Fruit fly (Drosophila melanogaster): Measurements from ENCODE around the gene Mhc.
A peak's percentile ranks its signal among the peaks of the same experiment; 100 is the strongest.

The Mhc gene

dm6 chr2L:16732338-16732892 is 34.0 kb upstream of the Mhc start, which contains the start of gene Nubp1 (continued):
- TF ChIP-seq CG2116 (GFP tag; optimal IDR thresholded peaks at IDR 0.05), result no peak
- TF ChIP-seq stwl (tag; optimal IDR thresholded peaks at IDR 0.05), result peak; percentile 76
- no peak for TF ChIP-seq insv (GFP tag; optimal IDR thresholded peaks at IDR 0.05)
- TF ChIP-seq Mes4 (GFP tag; optimal IDR thresholded peaks at IDR 0.05), result no peak
- TF ChIP-seq cas (GFP tag; IDR thresholded peaks at IDR 0.05), result no peak
- TF ChIP-seq kah (GFP tag; optimal IDR thresholded peaks at IDR 0.05), result no peak
- TF ChIP-seq Sox100B (GFP tag; optimal IDR thresholded peaks at IDR 0.05), result no peak
- TF ChIP-seq az2 (GFP tag; optimal IDR thresholded peaks at IDR 0.05), result no peak
- peak; percentile 67 for TF ChIP-seq CG4617 (GFP tag; optimal IDR thresholded peaks at IDR 0.05; ENCODE audit: borderline replicate concordance)
- TF ChIP-seq CG34224 (GFP tag; IDR thresholded peaks at IDR 0.05; ENCODE audit: partially characterized antibody), result 0 out of 3 replicates have a peak, but pooled peaks have one; percentile 31
- TF ChIP-seq CG8290 (GFP tag; optimal IDR thresholded peaks at IDR 0.05), result no peak
- no peak for TF ChIP-seq CG8290 (tag; optimal IDR thresholded peaks at IDR 0.05)

- TF ChIP-seq CG7372 (GFP tag; IDR thresholded peaks at IDR 0.05) (no peak), CG33213 (GFP tag; optimal IDR thresholded peaks at IDR 0.05) (peak; percentile 15), ci (GFP tag; IDR thresholded peaks at IDR 0.05) (peak; percentile 10; the same call in 1 of the 3 replicates), CG5180 (GFP tag; optimal IDR thresholded peaks at IDR 0.05) (no peak), Myb (GFP tag; optimal IDR thresholded peaks at IDR 0.05) (peak; percentile 98), cad (GFP tag; optimal IDR thresholded peaks at IDR 0.05) (no peak), repo (GFP tag; optimal IDR thresholded peaks at IDR 0.05) (no peak), Dbx (GFP tag; IDR thresholded peaks at IDR 0.05) (no peak), Drgx (GFP tag; IDR thresholded peaks at IDR 0.05) (peak; percentile 22; the same call in 1 of the 2 replicates), CG4328 (GFP tag; optimal IDR thresholded peaks at IDR 0.05) (no peak), z (GFP tag; IDR thresholded peaks at IDR 0.05) (0 out of 3 replicates have a peak, but pooled peaks have one; percentile 14), CTCF (GFP tag; optimal IDR thresholded peaks at IDR 0.05) (peak; percentile 56), CG14050 (GFP tag; IDR thresholded peaks at IDR 0.05) (no peak), stwl (tag; optimal IDR thresholded peaks at IDR 0.05) (peak; percentile 39), Elba2 (GFP tag; optimal IDR thresholded peaks at IDR 0.05) (peak; percentile 34), CG30020 (tag; optimal IDR thresholded peaks at IDR 0.05) (peak; percentile 3), Lhr (GFP tag; optimal IDR thresholded peaks at IDR 0.05) (peak; percentile 72), lbe (GFP tag; optimal IDR thresholded peaks at IDR 0.05) (no peak), MESR4 (GFP tag; optimal IDR thresholded peaks at IDR 0.05) (peak; percentile 43), CG15696 (tag; optimal IDR thresholded peaks at IDR 0.05) (no peak), BEAF-32 (GFP tag; optimal IDR thresholded peaks at IDR 0.05) (peak; percentile 24), dati (GFP tag; IDR thresholded peaks at IDR 0.05) (no peak), Jarid2 (GFP tag; optimal IDR thresholded peaks at IDR 0.05) (no peak), corto (GFP tag; optimal IDR thresholded peaks at IDR 0.05) (no peak), fd3F (GFP tag; optimal IDR thresholded peaks at IDR 0.05) (no peak), CG11247 (GFP tag; IDR thresholded peaks at IDR 0.05) (no peak), onecut (GFP tag; IDR thresholded peaks at IDR 0.05) (no peak), jumu (GFP tag; optimal IDR thresholded peaks at IDR 0.05) (peak; percentile 19), CG10147 (GFP tag; optimal IDR thresholded peaks at IDR 0.05) (no peak), abd-A (tag; optimal IDR thresholded peaks at IDR 0.05) (no peak), CG10267 (tag; optimal IDR thresholded peaks at IDR 0.05) (peak; percentile 41), CG14710 (tag; optimal IDR thresholded peaks at IDR 0.05) (peak; percentile 38), Bgb (GFP tag; IDR thresholded peaks at IDR 0.05; ENCODE audit: partially characterized antibody) (no peak), CoRest (tag; optimal IDR thresholded peaks at IDR 0.05) (peak; percentile 57), mld (GFP tag; IDR thresholded peaks at IDR 0.05; ENCODE audit: partially characterized antibody) (no peak), trem (tag; optimal IDR thresholded peaks at IDR 0.05) (peak; percentile 100), Sox100B (GFP tag; optimal IDR thresholded peaks at IDR 0.05) (no peak), gsb (GFP tag; IDR thresholded peaks at IDR 0.05) (no peak)
Measured at dm6 chr2L:16738206-16738900, 28.0 kb upstream of the Mhc start, which contains the start of the genes glu and ChLD3. glu (minus strand) TSS chr2L:16738388. ChLD3 (plus strand) TSS chr2L:16738850.

Data from whole organism, embryonic.